Fruit fly (Drosophila melanogaster): Measurements from ENCODE around the gene gNacalpha.

DNA sequence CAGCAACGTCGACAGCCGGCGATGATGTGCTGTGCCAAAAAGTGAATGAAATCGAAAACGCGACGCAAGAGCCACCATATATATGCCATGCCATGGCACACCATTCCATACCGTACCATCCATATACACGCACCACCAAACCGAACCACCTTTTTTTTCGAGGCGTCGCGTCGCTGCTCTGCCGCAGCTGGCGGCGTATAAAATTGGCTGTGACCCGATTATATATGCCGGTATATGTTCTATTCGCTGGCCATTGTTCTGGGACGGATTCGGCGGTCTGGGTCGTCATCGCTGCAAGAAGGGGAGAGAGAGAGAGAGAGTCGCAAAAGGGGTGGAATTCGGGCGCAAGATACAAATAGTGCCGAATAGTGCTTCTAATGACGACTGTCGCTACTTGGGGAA is 29.2 kb upstream of the gNacalpha start:
- TF ChIP-seq CG8159 (tag; optimal IDR thresholded peaks at IDR 0.05) (no peak), Ets98B (GFP tag; IDR thresholded peaks at IDR 0.05) (no peak), Pif1A (GFP tag; optimal IDR thresholded peaks at IDR 0.05) (no peak), CG17806 (tag; optimal IDR thresholded peaks at IDR 0.05) (no peak), Pif1B (GFP tag; optimal IDR thresholded peaks at IDR 0.05) (no peak), EcR (GFP tag; optimal IDR thresholded peaks at IDR 0.05) (no peak), CG10348 (GFP tag; IDR thresholded peaks at IDR 0.05) (no peak), CG13204 (GFP tag; optimal IDR thresholded peaks at IDR 0.05) (no peak), CG12605 (GFP tag; IDR thresholded peaks at IDR 0.05) (no peak)
